Worm (Caenorhabditis elegans): ENCODE results near the gene zhit-3.

ce11 chrV:10201913-10202312, 10.0 kb downstream of the zhit-3 start, which contains the start of gene ZK856.7:
- TF ChIP-seq ZK546.5 (tag; optimal IDR thresholded peaks at IDR 0.05) (no peak), nhr-76 (tag; optimal IDR thresholded peaks at IDR 0.05) (no peak), mep-1 (tag; optimal IDR thresholded peaks at IDR 0.05) (no peak), nhr-42 (GFP tag; IDR thresholded peaks at IDR 0.05) (no peak), T26A8.4 (GFP tag; IDR thresholded peaks at IDR 0.05) (no peak), jun-1 (tag; optimal IDR thresholded peaks at IDR 0.05) (no peak), ztf-11 (tag; optimal IDR thresholded peaks at IDR 0.05) (no peak), nhr-237 (tag; optimal IDR thresholded peaks at IDR 0.05) (no peak), dmd-9 (GFP tag; IDR thresholded peaks at IDR 0.05) (0 out of 2 replicates have a peak, but pooled peaks have one; percentile 42), unc-62 (GFP tag; optimal IDR thresholded peaks at IDR 0.05 in 1 of 2) (peak in 1 of 2 experiments; percentile 73), unc-62 (tag; optimal IDR thresholded peaks at IDR 0.05) (no peak), zfp-3 (GFP tag; conservative IDR thresholded peaks at IDR 0.05) (no peak), egl-27 (tag; optimal IDR thresholded peaks at IDR 0.05) (no peak)

All from whole organism, L4 larva.